Fruit fly (Drosophila melanogaster): ENCODE data around the gene sty.

Gene sty

dm6 chr3L:3399249-3399922, 25.3 kb downstream of the sty start (continued):
- TF ChIP-seq slbo (GFP tag; IDR thresholded peaks at IDR 0.05), result no peak
- TF ChIP-seq CG13123 (GFP tag; optimal IDR thresholded peaks at IDR 0.05), result no peak
- no peak for TF ChIP-seq HLH3B (GFP tag; IDR thresholded peaks at IDR 0.05)
- no peak for TF ChIP-seq CG7556 (GFP tag; optimal IDR thresholded peaks at IDR 0.05)
- no peak for TF ChIP-seq CG4707 (GFP tag; optimal IDR thresholded peaks at IDR 0.05)
- TF ChIP-seq CG17829 (tag; optimal IDR thresholded peaks at IDR 0.05), result peak; percentile 13
- TF ChIP-seq fd96Cb (tag; optimal IDR thresholded peaks at IDR 0.05), result peak; percentile 14
- no peak for TF ChIP-seq seq (GFP tag; IDR thresholded peaks at IDR 0.05)
- peak; percentile 16 for TF ChIP-seq CG4424 (GFP tag; optimal IDR thresholded peaks at IDR 0.05)
- no peak for TF ChIP-seq insv (GFP tag; optimal IDR thresholded peaks at IDR 0.05)
- no peak for TF ChIP-seq jing (GFP tag; optimal IDR thresholded peaks at IDR 0.05)
- TF ChIP-seq luna (GFP tag; optimal IDR thresholded peaks at IDR 0.05), result no peak
- no peak for TF ChIP-seq cato (GFP tag; optimal IDR thresholded peaks at IDR 0.05; ENCODE audit: borderline replicate concordance)
- no peak for TF ChIP-seq Kr (GFP tag; optimal IDR thresholded peaks at IDR 0.05)
- TF ChIP-seq Dp (GFP tag; optimal IDR thresholded peaks at IDR 0.05), result no peak
- TF ChIP-seq lola (GFP tag; optimal IDR thresholded peaks at IDR 0.05), result peak in 1 of 3 experiments; percentile 6
- TF ChIP-seq CG17361 (GFP tag; IDR thresholded peaks at IDR 0.05), result no peak
- TF ChIP-seq CG12071 (GFP tag; optimal IDR thresholded peaks at IDR 0.05), result no peak
- TF ChIP-seq ftz-f1 (GFP tag; optimal IDR thresholded peaks at IDR 0.05), result no peak
- peak; percentile 48 for TF ChIP-seq phol (tag; optimal IDR thresholded peaks at IDR 0.05)
- no peak for TF ChIP-seq sd (tag; optimal IDR thresholded peaks at IDR 0.05)
- TF ChIP-seq grn (GFP tag; optimal IDR thresholded peaks at IDR 0.05), result no peak
- TF ChIP-seq CG11398 (GFP tag; optimal IDR thresholded peaks at IDR 0.05), result no peak
- no peak for TF ChIP-seq CG12155 (GFP tag; optimal IDR thresholded peaks at IDR 0.05)
- peak; percentile 58 for TF ChIP-seq nom (GFP tag; optimal IDR thresholded peaks at IDR 0.05)
- no peak for TF ChIP-seq Hey (tag; optimal IDR thresholded peaks at IDR 0.05)
- no peak for TF ChIP-seq CG42726 (GFP tag; IDR thresholded peaks at IDR 0.05; ENCODE audit: partially characterized antibody)
- no peak for TF ChIP-seq Usf (GFP tag; optimal IDR thresholded peaks at IDR 0.05)
- TF ChIP-seq sens (GFP tag), result peak; percentile 84
- TF ChIP-seq salm (tag; optimal IDR thresholded peaks at IDR 0.05), result no peak
- TF ChIP-seq E2f2 (GFP tag; IDR thresholded peaks at IDR 0.05), result no peak
- TF ChIP-seq ewg (GFP tag; optimal IDR thresholded peaks at IDR 0.05), result no peak
- no peak for TF ChIP-seq CG12236 (GFP tag; optimal IDR thresholded peaks at IDR 0.05)
- TF ChIP-seq chinmo (GFP tag; IDR thresholded peaks at IDR 0.05; ENCODE audit: partially characterized antibody), result no peak
- no peak for TF ChIP-seq CG12299 (tag; optimal IDR thresholded peaks at IDR 0.05)
- no peak for TF ChIP-seq CG10366 (GFP tag; IDR thresholded peaks at IDR 0.05)
- TF ChIP-seq ab (GFP tag; optimal IDR thresholded peaks at IDR 0.05), result no peak
- peak; percentile 68 for TF ChIP-seq trem (tag; optimal IDR thresholded peaks at IDR 0.05)
- TF ChIP-seq zen2 (GFP tag; IDR thresholded peaks at IDR 0.05; ENCODE audit: partially characterized antibody), result no peak
- TF ChIP-seq CG15696 (tag; optimal IDR thresholded peaks at IDR 0.05), result peak; percentile 16
- TF ChIP-seq cwo (GFP tag; optimal IDR thresholded peaks at IDR 0.05), result peak; percentile 20
- no peak for TF ChIP-seq H2.0 (GFP tag; IDR thresholded peaks at IDR 0.05)
- no peak for TF ChIP-seq CG7786 (GFP tag; optimal IDR thresholded peaks at IDR 0.05)
- no peak for TF ChIP-seq Trl (optimal IDR thresholded peaks at IDR 0.05)
- TF ChIP-seq Trl (GFP tag; optimal IDR thresholded peaks at IDR 0.05), result no peak
- no peak for TF ChIP-seq Side (GFP tag; optimal IDR thresholded peaks at IDR 0.05)
- TF ChIP-seq CG7839 (tag; optimal IDR thresholded peaks at IDR 0.05), result no peak
- TF ChIP-seq gro (GFP tag; optimal IDR thresholded peaks at IDR 0.05), result no peak
- no peak for TF ChIP-seq CG13775 (GFP tag; optimal IDR thresholded peaks at IDR 0.05)
- peak; percentile 42 for TF ChIP-seq CG10979 (tag; optimal IDR thresholded peaks at IDR 0.05)
